Worm (Caenorhabditis elegans): ENCODE measurements around the gene scav-3.
A peak's percentile ranks its signal among the peaks of the same experiment; 100 is the strongest.

The scav-3 gene

DNA sequence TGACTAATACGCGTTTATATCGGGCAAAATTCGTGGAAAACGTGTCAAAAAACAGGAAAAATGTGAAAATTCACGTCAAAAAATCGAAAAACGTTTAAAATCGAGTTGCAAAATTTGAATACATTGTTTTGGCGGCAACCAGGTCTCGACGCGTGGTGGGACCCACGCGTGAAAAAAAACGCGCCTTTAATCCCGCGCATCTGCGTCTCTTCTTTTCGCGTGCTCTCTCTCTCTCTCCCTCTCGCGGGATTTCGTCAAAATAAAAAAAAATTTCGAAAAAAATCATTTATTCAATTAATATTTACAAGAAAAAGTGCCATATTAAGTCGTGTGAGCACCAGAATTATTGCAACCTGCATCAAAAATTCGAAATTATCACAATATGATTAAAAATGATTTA is 3.3 kb downstream of the scav-3 start, which contains the start of gene ani-1 (continued):
- TF ChIP-seq nhr-25 (tag; optimal IDR thresholded peaks at IDR 0.05; ENCODE audit: borderline replicate concordance, insufficient read depth) (peak; percentile 9), nhr-28 (tag; optimal IDR thresholded peaks at IDR 0.05) (no peak), lin-13 (GFP tag; optimal IDR thresholded peaks at IDR 0.05) (peak; percentile 40), lin-39 (tag; optimal IDR thresholded peaks at IDR 0.05) (no peak), ZK546.5 (tag; optimal IDR thresholded peaks at IDR 0.05) (no peak), unc-130 (GFP tag; optimal IDR thresholded peaks at IDR 0.05) (peak; percentile 86), R02D3.7 (tag; optimal IDR thresholded peaks at IDR 0.05) (no peak), mep-1 (tag; optimal IDR thresholded peaks at IDR 0.05) (peak; percentile 69), lin-15B (tag; optimal IDR thresholded peaks at IDR 0.05) (no peak), ceh-20 (GFP tag; IDR thresholded peaks at IDR 0.05) (no peak), hmg-1.1 (GFP tag; IDR thresholded peaks at IDR 0.05) (peak; percentile 40; the same call in 1 of the 2 replicates), nhr-237 (tag; optimal IDR thresholded peaks at IDR 0.05) (no peak), skn-1 (tag; optimal IDR thresholded peaks at IDR 0.05) (no peak)

DNA sequence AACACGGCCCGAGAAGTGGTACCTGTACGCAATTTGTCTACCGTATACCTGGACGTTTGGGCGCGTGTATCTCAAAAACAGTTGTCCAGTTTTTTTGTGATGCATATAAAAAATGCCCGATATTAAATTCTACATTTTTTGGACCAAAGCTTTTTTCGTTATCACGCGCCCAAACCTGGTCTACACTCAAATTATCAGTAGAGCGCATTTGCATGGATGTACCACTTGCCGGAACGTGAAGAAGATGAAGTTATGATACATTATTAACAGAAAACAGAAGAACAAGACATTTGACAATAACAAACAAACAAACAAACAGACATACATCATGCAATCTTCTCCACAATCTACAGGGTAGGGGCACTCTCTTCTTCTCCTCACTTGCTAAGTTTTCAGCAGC is 9.1 kb downstream of the scav-3 start:
- TF ChIP-seq hlh-30 (tag; optimal IDR thresholded peaks at IDR 0.05; ENCODE audit: insufficient read depth) (peak; percentile 23), lin-38 (GFP tag; IDR thresholded peaks at IDR 0.05) (peak; percentile 64)

ce11 chrIII:12445991-12446502 is 10.6 kb downstream of the scav-3 start, which contains the start of gene Y49E10.18:
TSS of gene Y49E10.18 (minus strand) at chrIII:12446106.
- TF ChIP-seq zip-2 (tag; optimal IDR thresholded peaks at IDR 0.05), result no peak
- TF ChIP-seq ceh-44 (GFP tag; IDR thresholded peaks at IDR 0.05), result no peak
- no peak for TF ChIP-seq ceh-32 (tag; optimal IDR thresholded peaks at IDR 0.05; ENCODE audit: poor library complexity)
- TF ChIP-seq lir-3 (tag; optimal IDR thresholded peaks at IDR 0.05), result no peak
- no peak for TF ChIP-seq unc-130 (GFP tag; optimal IDR thresholded peaks at IDR 0.05)
- no peak for TF ChIP-seq nhr-102 (tag; optimal IDR thresholded peaks at IDR 0.05)
- TF ChIP-seq F49E8.2 (tag; optimal IDR thresholded peaks at IDR 0.05; ENCODE audit: borderline replicate concordance), result no peak
- TF ChIP-seq nhr-41 (GFP tag; IDR thresholded peaks at IDR 0.05), result no peak
- TF ChIP-seq lin-39 (tag; optimal IDR thresholded peaks at IDR 0.05), result no peak
- no peak for TF ChIP-seq arid-1 (GFP tag; conservative IDR thresholded peaks at IDR 0.05)
- TF ChIP-seq daf-16 (GFP tag; optimal IDR thresholded peaks at IDR 0.05), result no peak
- peak; percentile 43 for TF ChIP-seq daf-16 (tag; optimal IDR thresholded peaks at IDR 0.05)
- no peak for TF ChIP-seq dpl-1 (GFP tag; optimal IDR thresholded peaks at IDR 0.05)
- TF ChIP-seq madf-5 (GFP tag; IDR thresholded peaks at IDR 0.05), result no peak
- TF ChIP-seq spr-1 (tag; optimal IDR thresholded peaks at IDR 0.05), result no peak
- no peak for TF ChIP-seq jun-1 (tag; optimal IDR thresholded peaks at IDR 0.05)
- TF ChIP-seq ZK546.5 (tag; optimal IDR thresholded peaks at IDR 0.05), result no peak
- TF ChIP-seq lim-7 (GFP tag; IDR thresholded peaks at IDR 0.05), result no peak
- no peak for TF ChIP-seq lin-29 (GFP tag; IDR thresholded peaks at IDR 0.05)
- TF ChIP-seq mxl-3 (GFP tag; optimal IDR thresholded peaks at IDR 0.05), result peak; percentile 1
- peak; percentile 21 for TF ChIP-seq hlh-11 (tag; optimal IDR thresholded peaks at IDR 0.05)
- TF ChIP-seq egl-27 (tag; optimal IDR thresholded peaks at IDR 0.05), result no peak
- TF ChIP-seq madf-9 (GFP tag; conservative IDR thresholded peaks at IDR 0.05), result no peak
- TF ChIP-seq nhr-48 (tag; optimal IDR thresholded peaks at IDR 0.05), result no peak
- TF ChIP-seq ama-1 (optimal IDR thresholded peaks at IDR 0.05), result no peak
- TF ChIP-seq F44E2.7 (GFP tag; IDR thresholded peaks at IDR 0.05), result no peak
- peak; percentile 53 for TF ChIP-seq dve-1 (tag; optimal IDR thresholded peaks at IDR 0.05; ENCODE audit: insufficient read depth)
- peak in 1 of 2 experiments; percentile 92 for TF ChIP-seq unc-62 (GFP tag; optimal IDR thresholded peaks at IDR 0.05 in 1 of 2)
- no peak for TF ChIP-seq unc-62 (tag; optimal IDR thresholded peaks at IDR 0.05)
- no peak for TF ChIP-seq dmd-9 (GFP tag; IDR thresholded peaks at IDR 0.05)
- no peak for TF ChIP-seq nhr-42 (GFP tag; IDR thresholded peaks at IDR 0.05)
- TF ChIP-seq aly-2 (tag; optimal IDR thresholded peaks at IDR 0.05), result no peak
- no peak for TF ChIP-seq fos-1 (tag; optimal IDR thresholded peaks at IDR 0.05)
- TF ChIP-seq set-16 (GFP tag; IDR thresholded peaks at IDR 0.05), result no peak
- no peak for TF ChIP-seq nhr-6 (tag; optimal IDR thresholded peaks at IDR 0.05)
- TF ChIP-seq lsy-2 (tag; optimal IDR thresholded peaks at IDR 0.05), result no peak
- TF ChIP-seq dmd-8 (GFP tag; IDR thresholded peaks at IDR 0.05), result no peak

Data from whole organism, L4 larva.